Fruit fly (Drosophila melanogaster) whole organism, prepupa: ENCODE results near the gene CG6830.

Source experiments
- Blimp-1 ChIP-seq: fragments of 200-800 bp; sonication (Bioruptor generic); optimal IDR thresholded peaks from 3 replicates; lab custom pipeline; 2017; ENCODE audit warnings: missing biosample characterization, missing genetic modification characterization, mild to moderate bottlenecking, moderate library complexity, missing genetic modification reagents
- CG10631 ChIP-seq: fragments of 200-800 bp; sonication (Bioruptor generic); optimal IDR thresholded peaks from 2 replicates; lab custom pipeline; 2016; ENCODE audit warnings: missing biosample characterization, missing genetic modification characterization
- CG10669 ChIP-seq: fragments of 200-800 bp; sonication (Bioruptor generic); optimal IDR thresholded peaks from 3 replicates; lab custom pipeline; 2018; ENCODE audit warnings: missing biosample characterization, mild to moderate bottlenecking, missing genetic modification characterization, moderate library complexity
- CG11294 ChIP-seq: fragments of 200-800 bp; sonication (Bioruptor generic); IDR thresholded peaks from 2 replicates; pipeline ENCODE4 v1.3.6; 2022; ENCODE audit warnings: missing biosample characterization, missing genetic modification characterization
- CG11902 ChIP-seq: fragments of 200-800 bp; sonication (Bioruptor generic); optimal IDR thresholded peaks from 3 replicates; lab custom pipeline; 2016; ENCODE audit warnings: missing biosample characterization, missing genetic modification characterization
- CG15336 ChIP-seq: fragments of 200-800 bp; sonication (Bioruptor generic); IDR thresholded peaks from 2 replicates; pipeline ENCODE4 v1.3.6; 2022; ENCODE audit warnings: missing biosample characterization, missing genetic modification characterization
- CG1621 ChIP-seq: fragments of 200-800 bp; sonication (Bioruptor generic); optimal IDR thresholded peaks from 3 replicates; lab custom pipeline; 2018; ENCODE audit warnings: missing biosample characterization, mild to moderate bottlenecking, missing genetic modification characterization
- CG16779 ChIP-seq: fragments of 200-800 bp; sonication (Bioruptor generic); optimal IDR thresholded peaks from 3 replicates; lab custom pipeline; 2017; ENCODE audit warnings: missing biosample characterization, mild to moderate bottlenecking, missing genetic modification characterization
- CG3032 ChIP-seq: fragments of 200-800 bp; optimal IDR thresholded peaks from 2 replicates; lab custom pipeline; 2019; ENCODE audit warnings: missing biosample characterization, mild to moderate bottlenecking, missing genetic modification characterization, moderate library complexity
- CG31627 ChIP-seq: fragments of 200-800 bp; sonication (Bioruptor generic); optimal IDR thresholded peaks from 3 replicates; lab custom pipeline; 2016; ENCODE audit warnings: missing biosample characterization, missing genetic modification characterization
- CG32006 ChIP-seq: fragments of 200-800 bp; sonication (Bioruptor generic); optimal IDR thresholded peaks from 3 replicates; lab custom pipeline; 2017; ENCODE audit warnings: missing biosample characterization, mild to moderate bottlenecking, missing genetic modification characterization
- CG34406 ChIP-seq: fragments of 200-800 bp; sonication (Bioruptor generic); optimal IDR thresholded peaks from 3 replicates; lab custom pipeline; 2016; ENCODE audit warnings: missing biosample characterization, missing genetic modification characterization
- CG3919 ChIP-seq: fragments of 200-800 bp; sonication (Bioruptor generic); optimal IDR thresholded peaks from 3 replicates; lab custom pipeline; 2016; ENCODE audit warnings: missing biosample characterization, missing genetic modification characterization
- CG4318 ChIP-seq: fragments of 200-800 bp; sonication (Bioruptor generic); optimal IDR thresholded peaks from 3 replicates; lab custom pipeline; 2017; ENCODE audit warnings: missing biosample characterization, mild to moderate bottlenecking, missing genetic modification characterization
- CG6276 ChIP-seq: fragments of 200-800 bp; sonication (Bioruptor generic); optimal IDR thresholded peaks from 2 replicates; lab custom pipeline; 2017; ENCODE audit warnings: missing biosample characterization, mild to moderate bottlenecking, missing genetic modification characterization
- CG6808 ChIP-seq: fragments of 200-800 bp; sonication (Bioruptor generic); optimal IDR thresholded peaks from 3 replicates; lab custom pipeline; 2017; ENCODE audit warnings: missing biosample characterization, missing genetic modification characterization, mild to moderate bottlenecking, moderate library complexity, missing genetic modification reagents
- CG8119 ChIP-seq: fragments of 200-800 bp; sonication (Bioruptor generic); IDR thresholded peaks from 3 replicates; pipeline ENCODE4 v1.3.6; 2022; ENCODE audit warnings: missing biosample characterization, missing genetic modification characterization
- CG8319 ChIP-seq: fragments of 200-800 bp; sonication (Bioruptor generic); optimal IDR thresholded peaks from 3 replicates; lab custom pipeline; 2016; ENCODE audit warnings: missing biosample characterization, missing genetic modification characterization
- CG8632 ChIP-seq: fragments of 200-800 bp; sonication (Bioruptor generic); optimal IDR thresholded peaks from 3 replicates; lab custom pipeline; 2016; ENCODE audit warnings: missing biosample characterization, missing genetic modification characterization
- CG9139 ChIP-seq: fragments of 200-800 bp; sonication (Bioruptor generic); optimal IDR thresholded peaks from 3 replicates; lab custom pipeline; 2017; ENCODE audit warnings: missing biosample characterization, mild to moderate bottlenecking, missing genetic modification characterization
- Eip75B ChIP-seq: fragments of 200-800 bp; sonication (Bioruptor generic); optimal IDR thresholded peaks from 3 replicates; lab custom pipeline; 2016; ENCODE audit warnings: missing biosample characterization, missing genetic modification characterization
- Eip78C ChIP-seq: fragments of 200-800 bp; sonication (Bioruptor generic); peaks from one replicate; lab custom pipeline; 2016; ENCODE audit warnings: missing biosample characterization, missing genetic modification characterization
- Eip93F ChIP-seq: fragments of 200-800 bp; sonication (Bioruptor generic); optimal IDR thresholded peaks from 2 replicates; lab custom pipeline; 2016; ENCODE audit warnings: missing biosample characterization, mild to moderate bottlenecking, missing genetic modification characterization
- Ets21C ChIP-seq: fragments of 200-800 bp; sonication (Bioruptor generic); optimal IDR thresholded peaks from 3 replicates; lab custom pipeline; 2016; ENCODE audit warnings: missing biosample characterization, missing genetic modification characterization
- Ets96B ChIP-seq: fragments of 200-800 bp; optimal IDR thresholded peaks from 2 replicates; lab custom pipeline; 2019; ENCODE audit warnings: missing biosample characterization, mild to moderate bottlenecking, missing genetic modification characterization, moderate library complexity
- Hr39 ChIP-seq: fragments of 200-800 bp; sonication (Bioruptor generic); optimal IDR thresholded peaks from 2 replicates; lab custom pipeline; 2016; ENCODE audit warnings: missing biosample characterization, missing genetic modification characterization
- Hr4 ChIP-seq: fragments of 200-800 bp; sonication (Bioruptor generic); optimal IDR thresholded peaks from 3 replicates; lab custom pipeline; 2016; ENCODE audit warnings: missing biosample characterization, missing genetic modification characterization
- Lpt ChIP-seq: fragments of 200-800 bp; sonication (Bioruptor generic); optimal IDR thresholded peaks from 3 replicates; lab custom pipeline; 2016; ENCODE audit warnings: missing biosample characterization, missing genetic modification characterization
- Met ChIP-seq: fragments of 200-800 bp; sonication (Bioruptor generic); optimal IDR thresholded peaks from 3 replicates; lab custom pipeline; 2016; ENCODE audit warnings: missing biosample characterization, missing genetic modification characterization
- OdsH ChIP-seq: fragments of 200-800 bp; sonication (Bioruptor generic); optimal IDR thresholded peaks from 3 replicates; lab custom pipeline; 2016; ENCODE audit warnings: missing biosample characterization, missing genetic modification characterization
- Smox ChIP-seq: fragments of 200-800 bp; sonication (Bioruptor generic); optimal IDR thresholded peaks from 3 replicates; lab custom pipeline; 2016; ENCODE audit warnings: missing biosample characterization, missing genetic modification characterization
- Sox102F ChIP-seq: fragments of 200-800 bp; sonication (Bioruptor generic); optimal IDR thresholded peaks from 2 replicates; lab custom pipeline; 2016; ENCODE audit warnings: missing biosample characterization, mild to moderate bottlenecking, missing genetic modification characterization
- achi ChIP-seq: fragments of 200-800 bp; sonication (Bioruptor generic); optimal IDR thresholded peaks from 3 replicates; lab custom pipeline; 2016; ENCODE audit warnings: missing biosample characterization, missing genetic modification characterization
- acj6 ChIP-seq: fragments of 200-800 bp; sonication (Bioruptor generic); optimal IDR thresholded peaks from 3 replicates; lab custom pipeline; 2016; ENCODE audit warnings: missing biosample characterization, missing genetic modification characterization
- dsx ChIP-seq: fragments of 200-800 bp; optimal IDR thresholded peaks from 3 replicates; lab custom pipeline; 2019; ENCODE audit warnings: missing biosample characterization, mild to moderate bottlenecking, missing genetic modification characterization, moderate library complexity; ENCODE audit not compliant: poor library complexity, severe bottlenecking
- eg ChIP-seq: fragments of 200-800 bp; sonication (Bioruptor generic); IDR thresholded peaks from 3 replicates; pipeline ENCODE4 v1.3.6; 2022; ENCODE audit warnings: missing biosample characterization, missing genetic modification characterization
- esn ChIP-seq: fragments of 200-800 bp; sonication (Bioruptor generic); optimal IDR thresholded peaks from 2 replicates; lab custom pipeline; 2016; ENCODE audit warnings: missing biosample characterization, mild to moderate bottlenecking, missing genetic modification characterization, moderate library complexity
- fd59A ChIP-seq: fragments of 200-800 bp; sonication (Bioruptor generic); optimal IDR thresholded peaks from 2 replicates; lab custom pipeline; 2017; ENCODE audit warnings: missing biosample characterization, mild to moderate bottlenecking, missing genetic modification characterization, missing genetic modification reagents
- fd85E ChIP-seq: fragments of 200-800 bp; sonication (Bioruptor generic); optimal IDR thresholded peaks from 3 replicates; lab custom pipeline; 2016; ENCODE audit warnings: missing biosample characterization, missing genetic modification characterization
- fkh ChIP-seq: fragments of 200-800 bp; sonication (Bioruptor generic); optimal IDR thresholded peaks from 3 replicates; lab custom pipeline; 2017; ENCODE audit warnings: missing biosample characterization, mild to moderate bottlenecking, missing genetic modification characterization, moderate library complexity
- lz ChIP-seq: fragments of 200-800 bp; sonication (Bioruptor generic); optimal IDR thresholded peaks from 3 replicates; lab custom pipeline; 2016; ENCODE audit warnings: missing biosample characterization, missing genetic modification characterization
- net ChIP-seq: fragments of 200-800 bp; sonication (Bioruptor generic); optimal IDR thresholded peaks from 3 replicates; lab custom pipeline; 2016; ENCODE audit warnings: missing biosample characterization, missing genetic modification characterization
- pdm3 ChIP-seq: fragments of 200-800 bp; sonication (Bioruptor generic); optimal IDR thresholded peaks from 3 replicates; lab custom pipeline; 2016; ENCODE audit warnings: missing biosample characterization, missing genetic modification characterization
- salr ChIP-seq, 2 experiments: fragments of 200-800 bp; sonication (Bioruptor generic); optimal IDR thresholded peaks; 3 replicates each; lab custom pipeline; 2016 to 2018; ENCODE audit warnings: missing biosample characterization in 2 of 2, missing genetic modification characterization in 2 of 2, mild to moderate bottlenecking in 1 of 2
- spab ChIP-seq: fragments of 200-800 bp; sonication (Bioruptor generic); optimal IDR thresholded peaks from 2 replicates; lab custom pipeline; 2017; ENCODE audit warnings: missing biosample characterization, mild to moderate bottlenecking, missing genetic modification characterization, missing genetic modification reagents
- svp ChIP-seq: fragments of 200-800 bp; sonication (Bioruptor generic); peaks from one replicate; lab custom pipeline; 2016; ENCODE audit warnings: missing biosample characterization, missing genetic modification characterization
- topi ChIP-seq: fragments of 200-800 bp; sonication (Bioruptor generic); optimal IDR thresholded peaks from 3 replicates; lab custom pipeline; 2016; ENCODE audit warnings: missing biosample characterization, missing genetic modification characterization
- vri ChIP-seq: fragments of 200-800 bp; sonication (Bioruptor generic); optimal IDR thresholded peaks from 3 replicates; lab custom pipeline; 2016; ENCODE audit warnings: missing biosample characterization, mild to moderate bottlenecking, missing genetic modification characterization

CG6830 gene

DNA sequence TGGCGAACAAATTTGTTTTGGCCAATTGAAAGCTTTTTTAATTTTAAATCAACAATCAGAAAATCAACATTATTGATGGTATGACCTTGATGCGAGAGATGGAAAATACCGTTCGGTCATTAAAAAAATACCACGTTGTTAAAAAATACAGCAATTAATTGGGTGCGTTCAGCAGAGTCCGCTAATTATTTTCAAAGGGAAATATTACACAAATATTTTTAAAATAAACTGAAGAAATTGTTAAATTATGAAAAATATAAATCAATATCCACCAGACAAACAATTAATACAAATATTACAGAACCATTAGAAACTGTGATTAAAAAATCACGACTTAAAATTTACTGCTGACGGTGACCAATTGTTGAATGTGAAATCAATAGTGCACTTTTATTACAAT lies 6.1 kb downstream of the CG6830 start, which contains the start of gene CG18476 (continued):
- peak; percentile 91 for TF ChIP-seq CG11294 (GFP tag; lab: Robert Waterston, UW)
- peak; percentile 93 for TF ChIP-seq esn (GFP tag; lab: Kevin White, UChicago)
- peak; percentile 86 for TF ChIP-seq CG11902 (GFP tag; lab: Kevin White, UChicago)
- peak; percentile 88 for TF ChIP-seq Hr39
- TF ChIP-seq Blimp-1 (GFP tag; lab: Kevin White, UChicago): peak; percentile 77
- peak; percentile 89 for TF ChIP-seq acj6 (GFP tag; lab: Kevin White, UChicago)
- TF ChIP-seq CG6276: peak; percentile 89
- peak; percentile 99 for TF ChIP-seq Eip78C (GFP tag; lab: Kevin White, UChicago)
- TF ChIP-seq OdsH (GFP tag; lab: Kevin White, UChicago): peak; percentile 91
- peak; percentile 88 for TF ChIP-seq CG8632 (GFP tag; lab: Kevin White, UChicago)
- peak; percentile 75 for TF ChIP-seq CG8319
- peak; percentile 91 for TF ChIP-seq CG3919 (GFP tag; lab: Kevin White, UChicago)

DNA sequence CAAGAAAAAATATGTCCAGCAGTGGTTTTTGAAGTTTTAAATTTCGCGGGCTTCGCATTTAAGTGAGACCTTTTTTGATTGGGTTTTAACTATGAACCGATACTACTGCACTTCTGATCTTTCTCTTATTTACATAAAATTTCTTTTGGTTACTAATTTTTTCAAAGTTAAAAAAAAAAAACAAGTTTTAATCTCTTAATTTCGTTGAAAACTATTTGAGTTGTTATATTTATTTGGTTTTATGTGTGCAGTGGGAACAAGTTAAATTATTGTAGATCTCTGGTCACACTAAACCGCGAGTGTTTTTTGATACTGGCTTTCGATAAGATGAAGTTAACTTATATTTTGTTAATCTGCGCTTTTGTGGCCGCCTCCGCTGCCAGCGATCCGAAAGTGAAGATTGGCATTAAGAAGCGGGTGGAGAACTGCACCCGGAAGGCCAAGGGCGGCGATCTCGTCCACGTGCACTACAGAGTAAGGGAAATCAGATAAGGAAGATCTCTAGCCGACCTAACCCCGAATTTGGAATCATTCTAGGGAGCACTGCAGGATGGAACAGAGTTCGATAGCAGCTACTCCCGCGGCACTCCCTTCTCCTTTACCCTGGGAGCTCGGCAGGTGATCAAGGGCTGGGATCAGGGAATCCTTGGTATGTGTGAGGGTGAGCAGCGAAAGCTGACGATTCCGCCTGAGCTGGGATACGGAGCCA lies 10.0 kb downstream of the CG6830 start, which contains the start of gene CG14715:
Gene CG14715 (plus strand): TSS at position 267 of the 709 bp plus-strand sequence.
- TF ChIP-seq salr (GFP tag; optimal IDR thresholded peaks at IDR 0.05; lab: Kevin White, UChicago): no peak
- no peak for TF ChIP-seq CG8119 (GFP tag; lab: Robert Waterston, UW)
- TF ChIP-seq Blimp-1 (GFP tag; lab: Kevin White, UChicago): no peak
- TF ChIP-seq fd85E (GFP tag; lab: Kevin White, UChicago): no peak
- no peak for TF ChIP-seq Hr4 (GFP tag; lab: Kevin White, UChicago)
- TF ChIP-seq Ets21C (GFP tag; lab: Kevin White, UChicago): peak; percentile 19
- TF ChIP-seq CG8319: no peak
- no peak for TF ChIP-seq CG6808 (GFP tag; lab: Kevin White, UChicago)
- no peak for TF ChIP-seq CG10669 (GFP tag; lab: Kevin White, UChicago)
- peak; percentile 30 for TF ChIP-seq acj6 (GFP tag; lab: Kevin White, UChicago)
- TF ChIP-seq CG31627 (GFP tag; lab: Kevin White, UChicago): peak; percentile 65
- no peak for TF ChIP-seq fd59A (GFP tag; lab: Kevin White, UChicago)
- TF ChIP-seq lz (GFP tag; lab: Kevin White, UChicago): peak; percentile 47
- peak; percentile 59 for TF ChIP-seq esn (GFP tag; lab: Kevin White, UChicago)
- peak; percentile 22 for TF ChIP-seq CG3032 (tag; lab: Kevin White, UChicago)
- TF ChIP-seq fkh (GFP tag; lab: Kevin White, UChicago): peak; percentile 33
- no peak for TF ChIP-seq achi (GFP tag; lab: Kevin White, UChicago)
- no peak for TF ChIP-seq spab (GFP tag; lab: Kevin White, UChicago)
- TF ChIP-seq dsx (GFP tag; lab: Kevin White, UChicago): no peak
- TF ChIP-seq Hr39: peak; percentile 57
- TF ChIP-seq Ets96B (tag; lab: Kevin White, UChicago): no peak
- no peak for TF ChIP-seq Lpt (GFP tag; lab: Kevin White, UChicago)
- TF ChIP-seq Eip75B (GFP tag; lab: Kevin White, UChicago): peak; percentile 27
- no peak for TF ChIP-seq CG9139 (GFP tag; lab: Kevin White, UChicago)
- TF ChIP-seq CG3919 (GFP tag; lab: Kevin White, UChicago): peak; percentile 19
- TF ChIP-seq CG15336 (GFP tag; lab: Robert Waterston, UW): no peak
- TF ChIP-seq CG32006: no peak
- TF ChIP-seq CG1621 (tag; lab: Kevin White, UChicago): no peak
- TF ChIP-seq Sox102F: no peak
- peak; percentile 31 for TF ChIP-seq CG10631
- no peak for TF ChIP-seq pdm3 (GFP tag; lab: Kevin White, UChicago)
- peak; percentile 44 for TF ChIP-seq topi (GFP tag; lab: Kevin White, UChicago)
- no peak for TF ChIP-seq OdsH (GFP tag; lab: Kevin White, UChicago)
- peak; percentile 94 for TF ChIP-seq svp
- no peak for TF ChIP-seq CG4318 (GFP tag; lab: Kevin White, UChicago)
- TF ChIP-seq Eip93F (GFP tag; lab: Kevin White, UChicago): no peak
- TF ChIP-seq CG34406 (GFP tag; lab: Kevin White, UChicago): no peak
- no peak for TF ChIP-seq Smox (GFP tag; lab: Kevin White, UChicago)
- no peak for TF ChIP-seq vri
- TF ChIP-seq CG16779 (tag; lab: Kevin White, UChicago): no peak
- no peak for TF ChIP-seq Met
- no peak for TF ChIP-seq net (GFP tag; lab: Kevin White, UChicago)
- TF ChIP-seq eg: no peak
